Worm (Caenorhabditis elegans): ENCODE measurements around the gene F56D6.9.

- TF ChIP-seq tab-1 (GFP tag; IDR thresholded peaks at IDR 0.05) (no peak), flt-1 (GFP tag; IDR thresholded peaks at IDR 0.05) (no peak), cog-1 (tag; optimal IDR thresholded peaks at IDR 0.05) (no peak), ztf-29 (GFP tag; IDR thresholded peaks at IDR 0.05) (no peak), klf-2 (GFP tag; conservative IDR thresholded peaks at IDR 0.05) (no peak), med-1 (GFP tag; optimal IDR thresholded peaks at IDR 0.05; ENCODE audit: insufficient read depth) (no peak), T22C8.4 (GFP tag; IDR thresholded peaks at IDR 0.05) (no peak), ref-1 (GFP tag; conservative IDR thresholded peaks at IDR 0.05) (no peak), ztf-23 (GFP tag; IDR thresholded peaks at IDR 0.05) (no peak)
These were observed 12.5 kb downstream of the F56D6.9 start, which contains the start of gene F56D6.21 for ce11 chrIV:3904620-3905019.
